Comparison of ENCODE assay signal across 1 fruit fly cellular context in genomic region chr3L:16885042-16885441, dm6.
TF ChIP-seq lines count a peak whose summit lies in the region.

No protein-coding gene starts in this region.

TF ChIP-seq in whole organism, embryonic, 481 proteins besides CTCF, POLR2A, EP300 and RAD21 (continued from another document and continues in another):
- TF ChIP-seq Adf1 (GFP tag; IDR thresholded peaks at IDR 0.05; lab: Robert Waterston, UW) (peak; percentile 34; the same call in 1 of the 2 replicates), Hsf (GFP tag; optimal IDR thresholded peaks at IDR 0.05; lab: Kevin White, UChicago) (no peak), CG11504 (tag; optimal IDR thresholded peaks at IDR 0.05; lab: Kevin White, UChicago) (peak; percentile 47), pho (GFP tag; optimal IDR thresholded peaks at IDR 0.05; lab: Kevin White, UChicago) (peak; percentile 6), CG7839 (tag; optimal IDR thresholded peaks at IDR 0.05; lab: Kevin White, UChicago) (peak; percentile 43), HLH54F (GFP tag; optimal IDR thresholded peaks at IDR 0.05; lab: Kevin White, UChicago) (no peak), lab (GFP tag; optimal IDR thresholded peaks at IDR 0.05; lab: Kevin White, UChicago) (peak; percentile 70), slbo (GFP tag; IDR thresholded peaks at IDR 0.05; lab: Robert Waterston, UW) (peak; percentile 73), toy (GFP tag; IDR thresholded peaks at IDR 0.05; lab: Robert Waterston, UW) (no peak), NC2β (GFP tag; optimal IDR thresholded peaks at IDR 0.05; lab: Kevin White, UChicago) (no peak), Blimp-1 (GFP tag; optimal IDR thresholded peaks at IDR 0.05; lab: Kevin White, UChicago) (no peak), CG11560 (tag; IDR thresholded peaks at IDR 0.05; lab: Robert Waterston, UW) (0 out of 3 replicates have a peak, but pooled peaks have one; percentile 19), Rfx (GFP tag; IDR thresholded peaks at IDR 0.05; lab: Robert Waterston, UW) (peak; percentile 65), CG3995 (GFP tag; optimal IDR thresholded peaks at IDR 0.05; lab: Kevin White, UChicago) (no peak), h (optimal IDR thresholded peaks at IDR 0.05; lab: Kevin White, UChicago) (no peak), tgo (GFP tag; IDR thresholded peaks at IDR 0.05; lab: Robert Waterston, UW) (peak; percentile 32; the same call in 1 of the 3 replicates), abd-A (tag; optimal IDR thresholded peaks at IDR 0.05; lab: Kevin White, UChicago) (peak; percentile 14), CHES-1-like (GFP tag; optimal IDR thresholded peaks at IDR 0.05; lab: Kevin White, UChicago) (no peak), gcm2 (GFP tag; optimal IDR thresholded peaks at IDR 0.05; lab: Kevin White, UChicago) (no peak), CG10654 (GFP tag; optimal IDR thresholded peaks at IDR 0.05; lab: Kevin White, UChicago) (no peak), CG2678 (tag; optimal IDR thresholded peaks at IDR 0.05; lab: Kevin White, UChicago) (peak; percentile 72), insv (GFP tag; optimal IDR thresholded peaks at IDR 0.05; lab: Kevin White, UChicago) (no peak), CG9727 (GFP tag; optimal IDR thresholded peaks at IDR 0.05; lab: Kevin White, UChicago) (no peak), ash1 (GFP tag; optimal IDR thresholded peaks at IDR 0.05; lab: Kevin White, UChicago) (no peak), hb (GFP tag; IDR thresholded peaks at IDR 0.05; lab: Robert Waterston, UW; ENCODE audit: partially characterized antibody) (no peak), MBD-R2 (GFP tag; IDR thresholded peaks at IDR 0.05; lab: Robert Waterston, UW) (no peak; the same call in 1 of the 2 replicates), dan (GFP tag; IDR thresholded peaks at IDR 0.05; lab: Robert Waterston, UW) (no peak), cg (GFP tag; optimal IDR thresholded peaks at IDR 0.05; lab: Kevin White, UChicago) (no peak), CG43689 (GFP tag; IDR thresholded peaks at IDR 0.05; lab: Robert Waterston, UW) (no peak), CG13624 (GFP tag; optimal IDR thresholded peaks at IDR 0.05; lab: Kevin White, UChicago) (peak; percentile 43), her (GFP tag; optimal IDR thresholded peaks at IDR 0.05; lab: Kevin White, UChicago) (no peak), Myb (GFP tag; optimal IDR thresholded peaks at IDR 0.05; lab: Kevin White, UChicago) (no peak), maf-S (GFP tag; optimal IDR thresholded peaks at IDR 0.05; lab: Kevin White, UChicago) (no peak), sima (GFP tag; optimal IDR thresholded peaks at IDR 0.05; lab: Kevin White, UChicago) (no peak), Optix (GFP tag; IDR thresholded peaks at IDR 0.05; lab: Robert Waterston, UW) (no peak), CG5180 (GFP tag; optimal IDR thresholded peaks at IDR 0.05; lab: Kevin White, UChicago) (no peak), CG8388 (GFP tag; optimal IDR thresholded peaks at IDR 0.05; lab: Kevin White, UChicago) (no peak), pros (GFP tag; optimal IDR thresholded peaks at IDR 0.05; lab: Kevin White, UChicago) (no peak), rib (GFP tag; IDR thresholded peaks at IDR 0.05; lab: Robert Waterston, UW) (peak; percentile 63), Hmx (GFP tag; optimal IDR thresholded peaks at IDR 0.05; lab: Kevin White, UChicago) (no peak), CG4730 (GFP tag; IDR thresholded peaks at IDR 0.05; lab: Robert Waterston, UW) (0 out of 2 replicates have a peak, but pooled peaks have one; percentile 13), pzg (GFP tag; optimal IDR thresholded peaks at IDR 0.05; lab: Kevin White, UChicago) (no peak), Dek (tag; optimal IDR thresholded peaks at IDR 0.05; lab: Kevin White, UChicago) (peak; percentile 18), Ets65A (GFP tag; lab: Kevin White, UChicago) (no peak), tin (GFP tag; optimal IDR thresholded peaks at IDR 0.05; lab: Kevin White, UChicago) (no peak), Dip3 (GFP tag; optimal IDR thresholded peaks at IDR 0.05; lab: Kevin White, UChicago) (no peak), ken (GFP tag; IDR thresholded peaks at IDR 0.05; lab: Robert Waterston, UW) (no peak), HLH4C (GFP tag; IDR thresholded peaks at IDR 0.05; lab: Robert Waterston, UW; ENCODE audit: partially characterized antibody) (no peak), crol (GFP tag; IDR thresholded peaks at IDR 0.05; lab: Robert Waterston, UW) (no peak), z (GFP tag; IDR thresholded peaks at IDR 0.05; lab: Robert Waterston, UW) (no peak), CG12299 (tag; optimal IDR thresholded peaks at IDR 0.05; lab: Kevin White, UChicago) (no peak), prd (optimal IDR thresholded peaks at IDR 0.05; lab: Kevin White, UChicago) (no peak), prd (GFP tag; IDR thresholded peaks at IDR 0.05; lab: Robert Waterston, UW) (0 out of 3 replicates have a peak, but pooled peaks have one; percentile 22), CG6175 (GFP tag; IDR thresholded peaks at IDR 0.05; lab: Robert Waterston, UW) (no peak), CG11695 (GFP tag; IDR thresholded peaks at IDR 0.05; lab: Robert Waterston, UW) (peak; percentile 60; the same call in 2 of the 3 replicates), CG9932 (GFP tag; IDR thresholded peaks at IDR 0.05; lab: Robert Waterston, UW) (peak; percentile 65), CG32532 (GFP tag; IDR thresholded peaks at IDR 0.05; lab: Robert Waterston, UW) (peak; percentile 83), CG8089 (GFP tag; optimal IDR thresholded peaks at IDR 0.05; lab: Kevin White, UChicago) (no peak), CG3065 (GFP tag; optimal IDR thresholded peaks at IDR 0.05; lab: Kevin White, UChicago) (no peak), CG1602 (GFP tag; optimal IDR thresholded peaks at IDR 0.05; lab: Kevin White, UChicago) (no peak), B-H2 (GFP tag; optimal IDR thresholded peaks at IDR 0.05; lab: Kevin White, UChicago) (no peak), luna (GFP tag; optimal IDR thresholded peaks at IDR 0.05; lab: Kevin White, UChicago) (no peak), stc (GFP tag; IDR thresholded peaks at IDR 0.05; lab: Robert Waterston, UW) (peak; percentile 44; the same call in 1 of the 2 replicates), bcd (GFP tag; optimal IDR thresholded peaks at IDR 0.05; lab: Kevin White, UChicago) (no peak), vfl (GFP tag; optimal IDR thresholded peaks at IDR 0.05; lab: Kevin White, UChicago) (no peak), CG8290 (GFP tag; optimal IDR thresholded peaks at IDR 0.05; lab: Kevin White, UChicago) (no peak), CG8290 (tag; optimal IDR thresholded peaks at IDR 0.05; lab: Kevin White, UChicago) (no peak), so (GFP tag; IDR thresholded peaks at IDR 0.05; lab: Robert Waterston, UW) (0 out of 3 replicates have a peak, but pooled peaks have one; percentile 54), CG2199 (GFP tag; IDR thresholded peaks at IDR 0.05; lab: Robert Waterston, UW) (no peak), Ptx1 (GFP tag; IDR thresholded peaks at IDR 0.05; lab: Robert Waterston, UW) (peak; percentile 68), CG31388 (GFP tag; optimal IDR thresholded peaks at IDR 0.05; lab: Kevin White, UChicago) (no peak), Taf1 (GFP tag; IDR thresholded peaks at IDR 0.05; lab: Robert Waterston, UW) (0 out of 2 replicates have a peak, but pooled peaks have one; percentile 9), kah (GFP tag; optimal IDR thresholded peaks at IDR 0.05; lab: Kevin White, UChicago) (no peak), sqz (GFP tag; optimal IDR thresholded peaks at IDR 0.05; lab: Kevin White, UChicago) (no peak), CG10147 (GFP tag; optimal IDR thresholded peaks at IDR 0.05; lab: Kevin White, UChicago) (peak; percentile 22), lmd (GFP tag; IDR thresholded peaks at IDR 0.05; lab: Robert Waterston, UW) (peak; percentile 59; the same call in 1 of the 2 replicates), Nf-YB (GFP tag; optimal IDR thresholded peaks at IDR 0.05; lab: Kevin White, UChicago) (no peak), en (GFP tag; optimal IDR thresholded peaks at IDR 0.05; lab: Kevin White, UChicago) (no peak), CG1233 (GFP tag; optimal IDR thresholded peaks at IDR 0.05; lab: Kevin White, UChicago) (no peak), Dfd (GFP tag; optimal IDR thresholded peaks at IDR 0.05; lab: Kevin White, UChicago) (no peak), chinmo (GFP tag; IDR thresholded peaks at IDR 0.05; lab: Robert Waterston, UW; ENCODE audit: partially characterized antibody) (no peak), CG18011 (GFP tag; optimal IDR thresholded peaks at IDR 0.05; lab: Kevin White, UChicago) (no peak), eve (GFP tag; optimal IDR thresholded peaks at IDR 0.05; lab: Kevin White, UChicago) (no peak), CG2202 (tag; optimal IDR thresholded peaks at IDR 0.05; lab: Kevin White, UChicago) (no peak), CG17186 (GFP tag; optimal IDR thresholded peaks at IDR 0.05; lab: Kevin White, UChicago) (no peak), wor (GFP tag; IDR thresholded peaks at IDR 0.05; lab: Robert Waterston, UW) (no peak), ind (GFP tag; optimal IDR thresholded peaks at IDR 0.05; lab: Kevin White, UChicago) (peak; percentile 14), Gug (GFP tag; IDR thresholded peaks at IDR 0.05; lab: Robert Waterston, UW) (no peak), mam (GFP tag; optimal IDR thresholded peaks at IDR 0.05; lab: Kevin White, UChicago) (peak; percentile 40), pum (GFP tag; optimal IDR thresholded peaks at IDR 0.05; lab: Kevin White, UChicago) (no peak), unpg (GFP tag; optimal IDR thresholded peaks at IDR 0.05; lab: Kevin White, UChicago) (peak; percentile 34), C15 (GFP tag; IDR thresholded peaks at IDR 0.05; lab: Robert Waterston, UW) (no peak), dati (GFP tag; IDR thresholded peaks at IDR 0.05; lab: Robert Waterston, UW) (no peak), CG12744 (GFP tag; optimal IDR thresholded peaks at IDR 0.05; lab: Kevin White, UChicago) (no peak), grau (tag; optimal IDR thresholded peaks at IDR 0.05; lab: Kevin White, UChicago) (peak; percentile 46), CG3281 (GFP tag; optimal IDR thresholded peaks at IDR 0.05; lab: Kevin White, UChicago) (peak; percentile 36), sr (GFP tag; IDR thresholded peaks at IDR 0.05; lab: Robert Waterston, UW) (no peak), pan (optimal IDR thresholded peaks at IDR 0.05; lab: Kevin White, UChicago) (no peak), pan (GFP tag; optimal IDR thresholded peaks at IDR 0.05 in 1 of 2, IDR thresholded peaks at IDR 0.05 in 1 of 2) (peak in 1 of 2 experiments; percentile 72), CG18619 (GFP tag; optimal IDR thresholded peaks at IDR 0.05; lab: Kevin White, UChicago) (no peak), Fer1 (GFP tag; optimal IDR thresholded peaks at IDR 0.05; lab: Kevin White, UChicago) (peak; percentile 19), Nf-YC (tag; optimal IDR thresholded peaks at IDR 0.05; lab: Kevin White, UChicago) (no peak), CG14441 (GFP tag; IDR thresholded peaks at IDR 0.05; lab: Robert Waterston, UW) (peak; percentile 62), CG17829 (tag; optimal IDR thresholded peaks at IDR 0.05; lab: Kevin White, UChicago) (no peak), ttk (GFP tag; IDR thresholded peaks at IDR 0.05; lab: Robert Waterston, UW) (no peak), CG7271 (tag; optimal IDR thresholded peaks at IDR 0.05; lab: Kevin White, UChicago) (no peak), CG12942 (GFP tag; optimal IDR thresholded peaks at IDR 0.05; lab: Kevin White, UChicago) (no peak), tap (tag; optimal IDR thresholded peaks at IDR 0.05; lab: Kevin White, UChicago) (peak; percentile 22), cwo (GFP tag; optimal IDR thresholded peaks at IDR 0.05; lab: Kevin White, UChicago) (peak; percentile 21), chn (GFP tag; optimal IDR thresholded peaks at IDR 0.05; lab: Kevin White, UChicago) (no peak), lola (GFP tag; optimal IDR thresholded peaks at IDR 0.05; lab: Kevin White, UChicago) (no peak), ERR (GFP tag; optimal IDR thresholded peaks at IDR 0.05; lab: Kevin White, UChicago) (no peak), Med (GFP tag; lab: Kevin White, UChicago) (peak; percentile 63), pfk (GFP tag; optimal IDR thresholded peaks at IDR 0.05; lab: Kevin White, UChicago) (no peak), Dad (GFP tag; optimal IDR thresholded peaks at IDR 0.05; lab: Kevin White, UChicago) (no peak), Dbx (GFP tag; IDR thresholded peaks at IDR 0.05; lab: Robert Waterston, UW) (peak; percentile 45; the same call in 1 of the 3 replicates), kni (GFP tag; optimal IDR thresholded peaks at IDR 0.05; lab: Kevin White, UChicago) (no peak), CG17912 (GFP tag; optimal IDR thresholded peaks at IDR 0.05; lab: Kevin White, UChicago) (no peak), kay (GFP tag; optimal IDR thresholded peaks at IDR 0.05; lab: Kevin White, UChicago) (no peak), CoRest (tag; optimal IDR thresholded peaks at IDR 0.05; lab: Kevin White, UChicago) (peak; percentile 38), CG9797 (GFP tag; optimal IDR thresholded peaks at IDR 0.05; lab: Kevin White, UChicago) (no peak), lov (optimal IDR thresholded peaks at IDR 0.05; lab: Kevin White, UChicago) (no peak), lov (GFP tag; IDR thresholded peaks at IDR 0.05; lab: Robert Waterston, UW) (no peak), emc (GFP tag; optimal IDR thresholded peaks at IDR 0.05; lab: Kevin White, UChicago) (no peak), Hr39 (optimal IDR thresholded peaks at IDR 0.05; lab: Kevin White, UChicago) (no peak), CG30020 (tag; optimal IDR thresholded peaks at IDR 0.05; lab: Kevin White, UChicago) (no peak), corto (GFP tag; optimal IDR thresholded peaks at IDR 0.05; lab: Kevin White, UChicago) (no peak), Atf3 (GFP tag; optimal IDR thresholded peaks at IDR 0.05; lab: Kevin White, UChicago) (no peak), exex (tag; optimal IDR thresholded peaks at IDR 0.05; lab: Kevin White, UChicago) (no peak), CG10209 (GFP tag; optimal IDR thresholded peaks at IDR 0.05; lab: Kevin White, UChicago) (peak; percentile 10), CG30431 (GFP tag; optimal IDR thresholded peaks at IDR 0.05; lab: Kevin White, UChicago) (no peak), Trl (optimal IDR thresholded peaks at IDR 0.05; lab: Kevin White, UChicago) (no peak), Trl (GFP tag; optimal IDR thresholded peaks at IDR 0.05; lab: Kevin White, UChicago) (no peak), pb (GFP tag; optimal IDR thresholded peaks at IDR 0.05; lab: Kevin White, UChicago) (no peak), NC2α (GFP tag; optimal IDR thresholded peaks at IDR 0.05; lab: Kevin White, UChicago) (no peak), gcm (GFP tag; optimal IDR thresholded peaks at IDR 0.05; lab: Kevin White, UChicago) (no peak), hkb (optimal IDR thresholded peaks at IDR 0.05; lab: Kevin White, UChicago) (no peak), hkb (GFP tag; IDR thresholded peaks at IDR 0.05; lab: Robert Waterston, UW) (peak; percentile 59; the same call in 1 of the 2 replicates)
